Worm (Caenorhabditis elegans): ENCODE data around the gene nhr-55.

DNA sequence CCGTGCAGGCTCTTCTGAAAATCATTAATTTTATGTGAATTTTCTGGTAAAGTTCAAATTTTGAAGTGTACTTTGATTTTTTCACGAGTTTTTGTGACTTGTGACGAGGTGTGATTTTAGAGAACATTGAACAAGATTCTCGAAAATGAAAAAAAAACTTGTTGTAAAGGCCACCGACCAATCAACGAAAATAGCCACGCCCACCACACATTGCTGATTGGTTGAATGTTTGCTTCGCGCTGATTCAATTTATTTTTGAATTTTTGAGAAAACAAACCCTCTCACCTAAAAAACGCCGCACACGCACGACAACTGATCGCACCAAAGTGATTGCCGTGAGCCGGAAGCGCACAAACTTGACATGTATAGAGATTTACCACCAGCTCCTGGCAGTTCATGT, 4.9 kb downstream of the nhr-55 start:
- TF ChIP-seq Y105C5A.15 (GFP tag; IDR thresholded peaks at IDR 0.05) (no peak), snpc-4 (tag; optimal IDR thresholded peaks at IDR 0.05) (no peak), ZK546.5 (tag; optimal IDR thresholded peaks at IDR 0.05) (no peak), mdl-1 (tag; optimal IDR thresholded peaks at IDR 0.05) (no peak), zag-1 (tag; optimal IDR thresholded peaks at IDR 0.05) (no peak), D1046.2 (GFP tag; IDR thresholded peaks at IDR 0.05) (no peak), fos-1 (tag; optimal IDR thresholded peaks at IDR 0.05) (no peak), unc-62 (GFP tag; optimal IDR thresholded peaks at IDR 0.05 in 1 of 2) (no peak), unc-62 (tag; optimal IDR thresholded peaks at IDR 0.05) (no peak), aha-1 (tag) (no peak), unc-39 (tag; optimal IDR thresholded peaks at IDR 0.05) (no peak), hlh-30 (tag; optimal IDR thresholded peaks at IDR 0.05; ENCODE audit: insufficient read depth) (no peak)

All from whole organism, L4 larva.